Worm (Caenorhabditis elegans) whole organism, late embryonic: Measurements from ENCODE around the gene T25F10.4.

Experiments used
- F13H6.1 ChIP-seq: sonication (generic microtip); optimal IDR thresholded peaks from 2 replicates; lab custom pipeline; 2016; ENCODE audit warnings: missing genetic modification characterization, missing compliant biosample characterization
- ama-1 ChIP-seq: fragments of 150-350 bp; optimal IDR thresholded peaks from 2 replicates; lab custom pipeline; 2014
- ceh-19 ChIP-seq: fragments of 200-800 bp; sonication (Bioruptor generic); optimal IDR thresholded peaks from 2 replicates; lab custom pipeline; 2018; ENCODE audit warnings: mild to moderate bottlenecking, missing genetic modification characterization, missing compliant biosample characterization
- ceh-2 ChIP-seq: sonication (generic microtip); optimal IDR thresholded peaks from 2 replicates; lab custom pipeline; 2016; ENCODE audit warnings: missing genotype, missing genetic modification characterization, missing compliant biosample characterization
- ceh-22 ChIP-seq: sonication (generic microtip); optimal IDR thresholded peaks from 2 replicates; lab custom pipeline; 2017; ENCODE audit warnings: missing biosample characterization, missing genetic modification characterization
- ceh-24 ChIP-seq: sonication (generic microtip); optimal IDR thresholded peaks from 2 replicates; lab custom pipeline; 2016; ENCODE audit warnings: mild to moderate bottlenecking, missing genetic modification characterization, missing compliant biosample characterization
- ceh-30 ChIP-seq: fragments of 150-350 bp; optimal IDR thresholded peaks from 2 replicates; lab custom pipeline; 2014; ENCODE audit warnings: missing biosample characterization, missing genetic modification characterization
- ceh-31 ChIP-seq: sonication (generic microtip); optimal IDR thresholded peaks from 2 replicates; lab custom pipeline; 2016; ENCODE audit warnings: missing genetic modification characterization, missing compliant biosample characterization
- ceh-48 ChIP-seq: sonication (generic microtip); optimal IDR thresholded peaks from 2 replicates; lab custom pipeline; 2016; ENCODE audit warnings: missing genetic modification characterization, inconsistent platforms, missing compliant biosample characterization
- ceh-9 ChIP-seq: sonication (generic microtip); optimal IDR thresholded peaks from 2 replicates; lab custom pipeline; 2016; ENCODE audit warnings: mild to moderate bottlenecking, missing genetic modification characterization, inconsistent platforms, missing compliant biosample characterization
- che-1 ChIP-seq: sonication (generic microtip); optimal IDR thresholded peaks from 2 replicates; lab custom pipeline; 2016; ENCODE audit warnings: mild to moderate bottlenecking, missing genetic modification characterization, missing compliant biosample characterization
- elt-2 ChIP-seq: sonication (generic microtip); optimal IDR thresholded peaks from 2 replicates; lab custom pipeline; 2016; ENCODE audit warnings: missing genetic modification reagents, missing genetic modification characterization, missing compliant biosample characterization
- elt-4 ChIP-seq: sonication (generic microtip); optimal IDR thresholded peaks from 2 replicates; lab custom pipeline; 2016; ENCODE audit warnings: missing genetic modification characterization, missing compliant biosample characterization
- ets-4 ChIP-seq: sonication (generic microtip); optimal IDR thresholded peaks from 2 replicates; lab custom pipeline; 2016; ENCODE audit warnings: missing genetic modification characterization, missing compliant biosample characterization
- eyg-1 ChIP-seq: sonication (generic microtip); optimal IDR thresholded peaks from 2 replicates; lab custom pipeline; 2016; ENCODE audit warnings: missing genotype, missing genetic modification characterization, missing compliant biosample characterization
- fkh-10 ChIP-seq: fragments of 150-350 bp; optimal IDR thresholded peaks from 2 replicates; lab custom pipeline; 2014; ENCODE audit warnings: missing biosample characterization, missing genetic modification reagents, missing genetic modification characterization
- fkh-6 ChIP-seq: sonication (generic microtip); optimal IDR thresholded peaks from 2 replicates; lab custom pipeline; 2016; ENCODE audit warnings: missing genetic modification characterization, missing compliant biosample characterization
- hlh-13 ChIP-seq: fragments of 200-800 bp; sonication (Bioruptor generic); optimal IDR thresholded peaks from 2 replicates; lab custom pipeline; 2018; ENCODE audit warnings: mild to moderate bottlenecking, missing genetic modification characterization, missing compliant biosample characterization
- hlh-30 ChIP-seq: sonication (generic microtip); optimal IDR thresholded peaks from 2 replicates; lab custom pipeline; 2017; ENCODE audit warnings: antibody characterized with exemption, missing genetic modification characterization, missing compliant biosample characterization; ENCODE audit not compliant: insufficient read depth
- hlh-6 ChIP-seq: sonication (generic microtip); optimal IDR thresholded peaks from 2 replicates; lab custom pipeline; 2016; ENCODE audit warnings: missing genotype, missing genetic modification characterization, missing compliant biosample characterization
- hlh-8 ChIP-seq: sonication (generic microtip); optimal IDR thresholded peaks from 2 replicates; lab custom pipeline; 2016; ENCODE audit warnings: missing genotype, missing genetic modification characterization, missing compliant biosample characterization
- madf-2 ChIP-seq: sonication (generic microtip); optimal IDR thresholded peaks from 2 replicates; lab custom pipeline; 2017; ENCODE audit warnings: missing genetic modification characterization, missing compliant biosample characterization
- mec-3 ChIP-seq: sonication (generic microtip); optimal IDR thresholded peaks from 2 replicates; lab custom pipeline; 2016; ENCODE audit warnings: borderline replicate concordance, missing genetic modification characterization, missing compliant biosample characterization
- nfya-1 ChIP-seq: sonication (generic microtip); optimal IDR thresholded peaks from 2 replicates; lab custom pipeline; 2017; ENCODE audit warnings: missing genetic modification characterization, mild to moderate bottlenecking, missing compliant biosample characterization, antibody characterized with exemption, moderate library complexity
- npax-4 ChIP-seq: sonication (generic microtip); optimal IDR thresholded peaks from 2 replicates; lab custom pipeline; 2016; ENCODE audit warnings: missing genetic modification characterization, missing compliant biosample characterization
- odd-2 ChIP-seq: sonication (generic microtip); optimal IDR thresholded peaks from 2 replicates; lab custom pipeline; 2017; ENCODE audit warnings: antibody characterized with exemption, mild to moderate bottlenecking, missing genetic modification characterization, missing compliant biosample characterization
- pag-3 ChIP-seq: sonication (generic microtip); optimal IDR thresholded peaks from 2 replicates; lab custom pipeline; 2016; ENCODE audit warnings: missing compliant biosample characterization, missing genetic modification characterization, borderline replicate concordance
- pha-2 ChIP-seq: sonication (generic microtip); optimal IDR thresholded peaks from 2 replicates; lab custom pipeline; 2017; ENCODE audit warnings: mild to moderate bottlenecking, missing genetic modification characterization, missing compliant biosample characterization
- pros-1 ChIP-seq: fragments of 150-350 bp; optimal IDR thresholded peaks from 2 replicates; lab custom pipeline; 2014; ENCODE audit warnings: missing biosample characterization, missing genetic modification reagents, missing genetic modification characterization
- rnt-1 ChIP-seq: sonication (generic microtip); optimal IDR thresholded peaks from 2 replicates; lab custom pipeline; 2016; ENCODE audit warnings: missing genetic modification characterization, missing compliant biosample characterization
- sdc-2 ChIP-seq: sonication (generic microtip); optimal IDR thresholded peaks from 2 replicates; lab custom pipeline; 2016; ENCODE audit warnings: missing genotype, missing genetic modification characterization, missing compliant biosample characterization
- sox-4 ChIP-seq: sonication (generic microtip); optimal IDR thresholded peaks from 2 replicates; lab custom pipeline; 2017; ENCODE audit warnings: mild to moderate bottlenecking, missing genetic modification characterization, inconsistent platforms, missing compliant biosample characterization
- tbx-2 ChIP-seq: sonication (generic microtip); optimal IDR thresholded peaks from 2 replicates; lab custom pipeline; 2016; ENCODE audit warnings: missing genetic modification characterization, missing compliant biosample characterization
- unc-3 ChIP-seq, 2 experiments: fragments of 200-800 bp in 1 of 2; sonication (Bioruptor generic) in 1 of 2; sonication (generic microtip) in 1 of 2; conservative IDR thresholded peaks in 1 of 2; optimal IDR thresholded peaks in 1 of 2; 2 replicates each; pipeline versions ENCODE4 v1.3.6 to Lab custom; 2016 to 2022; ENCODE audit warnings: missing compliant biosample characterization in 2 of 2, missing genetic modification characterization in 2 of 2, missing genetic modification reagents in 1 of 2
- unc-42 ChIP-seq: sonication (generic microtip); optimal IDR thresholded peaks from 2 replicates; lab custom pipeline; 2016; ENCODE audit warnings: missing genotype, missing genetic modification characterization, missing compliant biosample characterization
- unc-55 ChIP-seq: sonication (generic microtip); optimal IDR thresholded peaks from 2 replicates; lab custom pipeline; 2017; ENCODE audit warnings: missing biosample characterization, missing genetic modification reagents, missing genetic modification characterization
- unc-86 ChIP-seq: sonication (generic microtip); optimal IDR thresholded peaks from 2 replicates; lab custom pipeline; 2016; ENCODE audit warnings: missing genetic modification characterization, missing compliant biosample characterization
- zip-5 ChIP-seq: sonication (generic microtip); optimal IDR thresholded peaks from 2 replicates; lab custom pipeline; 2016; ENCODE audit warnings: missing genetic modification characterization, missing compliant biosample characterization

The T25F10.4 gene

ce11 chrV:6801850-6802249 is 39.6 kb upstream of the T25F10.4 start, which contains the start of gene dmsr-10:
dmsr-10 (minus strand) TSS chrV:6801950.
- TF ChIP-seq ceh-9 (tag; lab: Kevin White, UChicago) (no peak), F13H6.1 (tag; lab: Kevin White, UChicago) (no peak), pag-3 (tag; lab: Kevin White, UChicago) (no peak), npax-4 (tag; lab: Kevin White, UChicago) (no peak), odd-2 (no peak), fkh-10 (GFP tag; lab: Kevin White, UChicago) (no peak), rnt-1 (no peak), hlh-13 (no peak), ama-1 (lab: Kevin White, UChicago) (no peak), hlh-6 (tag; lab: Kevin White, UChicago) (no peak), ceh-30 (tag; lab: Kevin White, UChicago) (no peak), ceh-2 (tag; lab: Kevin White, UChicago) (no peak), elt-4 (tag; lab: Kevin White, UChicago) (no peak), mec-3 (tag; lab: Kevin White, UChicago) (no peak), hlh-30 (tag; lab: Kevin White, UChicago) (no peak), che-1 (tag; lab: Kevin White, UChicago) (no peak), pha-2 (no peak)

ce11 chrV:6799564-6799963 is 37.3 kb upstream of the T25F10.4 start, which contains the start of gene dmsr-9:
dmsr-9 (minus strand) TSS chrV:6799664.
- no peak for TF ChIP-seq unc-3 (GFP tag; conservative IDR thresholded peaks at IDR 0.05; lab: Robert Waterston, UW)
- no peak for TF ChIP-seq unc-3 (tag; optimal IDR thresholded peaks at IDR 0.05; lab: Kevin White, UChicago)
- TF ChIP-seq unc-55 (GFP tag; lab: Kevin White, UChicago): no peak
- no peak for TF ChIP-seq elt-2 (tag; lab: Kevin White, UChicago)
- TF ChIP-seq eyg-1 (tag; lab: Kevin White, UChicago): no peak
- no peak for TF ChIP-seq tbx-2
- TF ChIP-seq ama-1 (lab: Kevin White, UChicago): no peak
- TF ChIP-seq pha-2: no peak
- no peak for TF ChIP-seq unc-86 (tag; lab: Kevin White, UChicago)
- TF ChIP-seq ceh-22 (tag; lab: Kevin White, UChicago): no peak
- TF ChIP-seq ceh-24: no peak
- TF ChIP-seq fkh-6 (tag; lab: Kevin White, UChicago): no peak
- TF ChIP-seq F13H6.1 (tag; lab: Kevin White, UChicago): no peak
- no peak for TF ChIP-seq zip-5 (tag; lab: Kevin White, UChicago)
- no peak for TF ChIP-seq unc-42 (tag; lab: Kevin White, UChicago)
- no peak for TF ChIP-seq pros-1 (tag; lab: Kevin White, UChicago)
- no peak for TF ChIP-seq hlh-8
- TF ChIP-seq ceh-48: no peak
- TF ChIP-seq madf-2 (tag; lab: Kevin White, UChicago): no peak
- no peak for TF ChIP-seq ceh-19 (GFP tag; lab: Kevin White, UChicago)
- TF ChIP-seq pag-3 (tag; lab: Kevin White, UChicago): no peak
- TF ChIP-seq, all 69 proteins: peak for 0

ce11 chrV:6796894-6797293 is 34.6 kb upstream of the T25F10.4 start:
- TF ChIP-seq npax-4 (tag; lab: Kevin White, UChicago) (no peak), pha-2 (peak; percentile 28), nfya-1 (tag; lab: Kevin White, UChicago) (peak; percentile 22), ceh-19 (GFP tag; lab: Kevin White, UChicago) (peak; percentile 12), ceh-31 (peak; percentile 52)

ce11 chrV:6796264-6796663 is 34.0 kb upstream of the T25F10.4 start:
- TF ChIP-seq pros-1 (tag; lab: Kevin White, UChicago) (no peak), unc-42 (tag; lab: Kevin White, UChicago) (no peak), sox-4 (tag; lab: Kevin White, UChicago) (no peak), ets-4 (no peak), sdc-2 (no peak), elt-4 (tag; lab: Kevin White, UChicago) (no peak), hlh-6 (tag; lab: Kevin White, UChicago) (no peak)
